Fruit fly (Drosophila melanogaster) whole organism, embryonic: ENCODE measurements around the gene RpL15.
A peak's percentile ranks its signal among the peaks of the same experiment; 100 is the strongest.

Experiments
- CG1024 ChIP-seq: fragments of 200-800 bp; sonication (Bioruptor generic); IDR thresholded peaks from 2 replicates; pipeline ENCODE4 v1.3.6; 2022; ENCODE audit warnings: missing biosample characterization, missing genetic modification characterization
- CG11093 ChIP-seq: fragments of 200-800 bp; sonication (Bioruptor generic); IDR thresholded peaks from 3 replicates; pipeline ENCODE4 v1.3.6; 2022; ENCODE audit warnings: missing biosample characterization, missing genetic modification characterization
- CG12071 ChIP-seq: fragments of 200-800 bp; sonication (Bioruptor generic); optimal IDR thresholded peaks from 3 replicates; lab custom pipeline; 2018; ENCODE audit warnings: missing biosample characterization, mild to moderate bottlenecking, missing genetic modification characterization
- CG12769 ChIP-seq: fragments of 200-800 bp; sonication (Bioruptor generic); optimal IDR thresholded peaks from 2 replicates; lab custom pipeline; 2019; ENCODE audit warnings: missing biosample characterization, mild to moderate bottlenecking, missing genetic modification characterization, moderate library complexity
- CG15479 ChIP-seq: fragments of 200-800 bp; sonication (Bioruptor generic); optimal IDR thresholded peaks from 3 replicates; lab custom pipeline; 2019; ENCODE audit warnings: missing biosample characterization, mild to moderate bottlenecking, missing genetic modification characterization, moderate library complexity
- CG1647 ChIP-seq: fragments of 200-800 bp; sonication (Bioruptor generic); optimal IDR thresholded peaks from 3 replicates; lab custom pipeline; 2016; ENCODE audit warnings: missing biosample characterization, missing genetic modification characterization
- CG17361 ChIP-seq: fragments of 200-800 bp; sonication (Bioruptor generic); IDR thresholded peaks from 3 replicates; pipeline ENCODE4 v1.3.6; 2022; ENCODE audit warnings: missing biosample characterization, missing genetic modification characterization
- CG31441 ChIP-seq: fragments of 200-800 bp; sonication (Bioruptor generic); IDR thresholded peaks from 2 replicates; pipeline ENCODE4 v1.3.6; 2022; ENCODE audit warnings: missing biosample characterization, missing genetic modification characterization
- CG33557 ChIP-seq: fragments of 200-800 bp; sonication (Bioruptor generic); optimal IDR thresholded peaks from 2 replicates; lab custom pipeline; 2019; ENCODE audit warnings: missing biosample characterization, mild to moderate bottlenecking, missing genetic modification characterization, moderate library complexity
- CG3407 ChIP-seq: fragments of 200-800 bp; sonication (Bioruptor generic); optimal IDR thresholded peaks from 2 replicates; lab custom pipeline; 2018; ENCODE audit warnings: missing biosample characterization, mild to moderate bottlenecking, missing genetic modification characterization
- CG4820 ChIP-seq: fragments of 200-800 bp; sonication (Bioruptor generic); optimal IDR thresholded peaks from 3 replicates; lab custom pipeline; 2016; ENCODE audit warnings: missing biosample characterization, missing genetic modification characterization
- CG6683 ChIP-seq: fragments of 200-800 bp; sonication (Bioruptor generic); optimal IDR thresholded peaks from 2 replicates; lab custom pipeline; 2017; ENCODE audit warnings: missing biosample characterization, mild to moderate bottlenecking, missing genetic modification characterization, missing genetic modification reagents
- CG6813 ChIP-seq: fragments of 200-800 bp; sonication (Bioruptor generic); optimal IDR thresholded peaks from 2 replicates; lab custom pipeline; 2017; ENCODE audit warnings: missing biosample characterization, missing genetic modification characterization, mild to moderate bottlenecking, moderate library complexity, missing genetic modification reagents
- CG7745 ChIP-seq: fragments of 200-800 bp; sonication (Bioruptor generic); optimal IDR thresholded peaks from 2 replicates; lab custom pipeline; 2018; ENCODE audit warnings: missing biosample characterization, mild to moderate bottlenecking, missing genetic modification characterization, moderate library complexity
- CG9609 ChIP-seq: fragments of 200-800 bp; sonication (Bioruptor generic); optimal IDR thresholded peaks from 3 replicates; lab custom pipeline; 2016; ENCODE audit warnings: missing biosample characterization, missing genetic modification characterization
- CG9817 ChIP-seq: fragments of 200-800 bp; sonication (Bioruptor generic); optimal IDR thresholded peaks from 2 replicates; lab custom pipeline; 2018; ENCODE audit warnings: missing biosample characterization, mild to moderate bottlenecking, missing genetic modification characterization, moderate library complexity
- CG9876 ChIP-seq: fragments of 200-800 bp; sonication (Bioruptor generic); optimal IDR thresholded peaks from 2 replicates; lab custom pipeline; 2016; ENCODE audit warnings: missing biosample characterization, missing genetic modification characterization
- Dek ChIP-seq: fragments of 200-800 bp; sonication (Bioruptor generic); optimal IDR thresholded peaks from 3 replicates; lab custom pipeline; 2019; ENCODE audit warnings: missing biosample characterization, mild to moderate bottlenecking, missing genetic modification characterization, moderate library complexity
- Dll ChIP-seq: fragments of 200-800 bp; sonication (Bioruptor generic); IDR thresholded peaks from 4 replicates; pipeline ENCODE4 v1.3.6; 2022; ENCODE audit warnings: missing biosample characterization, missing genetic modification characterization; ENCODE audit not compliant: partially characterized antibody
- Doc2 ChIP-seq: fragments of 200-800 bp; sonication (Bioruptor generic); IDR thresholded peaks from 2 replicates; pipeline ENCODE4 v1.3.6; 2022; ENCODE audit warnings: missing biosample characterization, missing genetic modification characterization
- H15 ChIP-seq: fragments of 200-800 bp; sonication (Bioruptor generic); IDR thresholded peaks from 3 replicates; pipeline ENCODE4 v1.3.6; 2022; ENCODE audit warnings: missing biosample characterization, missing genetic modification characterization
- HmgZ ChIP-seq: fragments of 200-800 bp; sonication (Bioruptor generic); optimal IDR thresholded peaks from 2 replicates; lab custom pipeline; 2018; ENCODE audit warnings: missing biosample characterization, mild to moderate bottlenecking, missing genetic modification characterization
- Hr39 ChIP-seq: fragments of >200 bp; optimal IDR thresholded peaks from 2 replicates; lab custom pipeline; 2017
- Lhr ChIP-seq: fragments of 200-800 bp; sonication (Bioruptor generic); optimal IDR thresholded peaks from 3 replicates; lab custom pipeline; 2017; ENCODE audit warnings: mild to moderate bottlenecking, missing biosample characterization, missing genetic modification reagents, missing genetic modification characterization
- Med ChIP-seq: fragments of 200-800 bp; sonication (Bioruptor generic); peaks from one replicate; lab custom pipeline; 2016; ENCODE audit warnings: missing biosample characterization, missing genetic modification characterization, mild to moderate bottlenecking, inconsistent platforms, moderate library complexity
- Meics ChIP-seq: fragments of 200-800 bp; sonication (Bioruptor generic); optimal IDR thresholded peaks from 2 replicates; lab custom pipeline; 2017; ENCODE audit warnings: missing biosample characterization, mild to moderate bottlenecking, missing genetic modification characterization
- Nf-YA ChIP-seq: fragments of 200-800 bp; sonication (Bioruptor generic); IDR thresholded peaks from 2 replicates; pipeline ENCODE4 v1.3.6; 2022; ENCODE audit warnings: missing biosample characterization, missing genetic modification characterization
- Spps ChIP-seq: fragments of 200-800 bp; sonication (Bioruptor generic); optimal IDR thresholded peaks from 2 replicates; lab custom pipeline; 2018; ENCODE audit warnings: missing biosample characterization, mild to moderate bottlenecking, missing genetic modification characterization
- Sry-δ ChIP-seq: fragments of 200-800 bp; sonication (Bioruptor generic); optimal IDR thresholded peaks from 2 replicates; lab custom pipeline; 2016; ENCODE audit warnings: missing biosample characterization, missing genetic modification characterization
- amos ChIP-seq: fragments of 200-800 bp; sonication (Bioruptor generic); IDR thresholded peaks from 2 replicates; pipeline ENCODE4 v1.3.6; 2022; ENCODE audit warnings: missing biosample characterization, missing genetic modification characterization; ENCODE audit not compliant: partially characterized antibody
- ap ChIP-seq: fragments of 200-800 bp; sonication (Bioruptor generic); IDR thresholded peaks from 2 replicates; pipeline ENCODE4 v1.3.6; 2022; ENCODE audit warnings: missing biosample characterization, missing genetic modification characterization
- ash1 ChIP-seq: fragments of 200-800 bp; sonication (Bioruptor generic); optimal IDR thresholded peaks from 2 replicates; lab custom pipeline; 2018; ENCODE audit warnings: missing biosample characterization, mild to moderate bottlenecking, missing genetic modification characterization
- bowl ChIP-seq: fragments of 200-800 bp; sonication (Bioruptor generic); IDR thresholded peaks from 2 replicates; pipeline ENCODE4 v1.3.6; 2022; ENCODE audit warnings: missing biosample characterization, missing genetic modification characterization
- cato ChIP-seq: fragments of 200-800 bp; sonication (Bioruptor generic); optimal IDR thresholded peaks from 2 replicates; lab custom pipeline; 2016; ENCODE audit warnings: missing biosample characterization, missing genetic modification characterization, borderline replicate concordance
- dm ChIP-seq: fragments of 200-800 bp; sonication (Bioruptor generic); optimal IDR thresholded peaks from 3 replicates; lab custom pipeline; 2016; ENCODE audit warnings: missing biosample characterization, missing genetic modification characterization
- fd102C ChIP-seq: fragments of 200-800 bp; sonication (Bioruptor generic); optimal IDR thresholded peaks from 2 replicates; lab custom pipeline; 2018; ENCODE audit warnings: missing biosample characterization, mild to moderate bottlenecking, missing genetic modification characterization, moderate library complexity
- gfzf ChIP-seq: fragments of 200-800 bp; sonication (Bioruptor generic); optimal IDR thresholded peaks from 2 replicates; lab custom pipeline; 2016; ENCODE audit warnings: missing biosample characterization, mild to moderate bottlenecking, missing genetic modification characterization, moderate library complexity
- ind ChIP-seq: fragments of 200-800 bp; sonication (Bioruptor generic); optimal IDR thresholded peaks from 3 replicates; lab custom pipeline; 2016; ENCODE audit warnings: missing biosample characterization, missing genetic modification characterization
- jing ChIP-seq: fragments of 200-800 bp; sonication (Bioruptor generic); optimal IDR thresholded peaks from 2 replicates; lab custom pipeline; 2018; ENCODE audit warnings: missing biosample characterization, mild to moderate bottlenecking, missing genetic modification characterization
- mam ChIP-seq: fragments of 200-800 bp; sonication (Bioruptor generic); optimal IDR thresholded peaks from 3 replicates; lab custom pipeline; 2016; ENCODE audit warnings: missing biosample characterization, missing genetic modification characterization
- nau ChIP-seq: fragments of 200-800 bp; sonication (Bioruptor generic); optimal IDR thresholded peaks from 3 replicates; lab custom pipeline; 2017; ENCODE audit warnings: missing biosample characterization, mild to moderate bottlenecking, missing genetic modification characterization, missing genetic modification reagents
- nerfin-2 ChIP-seq: fragments of 200-800 bp; sonication (Bioruptor generic); IDR thresholded peaks from 2 replicates; pipeline ENCODE4 v1.3.6; 2022; ENCODE audit warnings: missing biosample characterization, missing genetic modification characterization; ENCODE audit not compliant: partially characterized antibody
- peb ChIP-seq: fragments of 200-800 bp; sonication (Bioruptor generic); IDR thresholded peaks from 2 replicates; pipeline ENCODE4 v1.3.6; 2022; ENCODE audit warnings: missing biosample characterization, missing genetic modification characterization
- pho ChIP-seq: fragments of 200-800 bp; sonication (Bioruptor generic); optimal IDR thresholded peaks from 2 replicates; lab custom pipeline; 2016; ENCODE audit warnings: missing biosample characterization, missing genetic modification characterization
- ranshi ChIP-seq: fragments of 200-800 bp; sonication (Bioruptor generic); IDR thresholded peaks from 2 replicates; pipeline ENCODE4 v1.3.6; 2022; ENCODE audit warnings: missing biosample characterization, missing genetic modification characterization
- sna ChIP-seq: fragments of 200-800 bp; sonication (Bioruptor generic); IDR thresholded peaks from 2 replicates; pipeline ENCODE4 v1.3.6; 2022; ENCODE audit warnings: missing biosample characterization, missing genetic modification characterization; ENCODE audit not compliant: partially characterized antibody
- so ChIP-seq: fragments of 200-800 bp; sonication (Bioruptor generic); IDR thresholded peaks from 3 replicates; pipeline ENCODE4 v1.3.6; 2022; ENCODE audit warnings: missing biosample characterization, missing genetic modification characterization
- sob ChIP-seq: fragments of 200-800 bp; sonication (Bioruptor generic); IDR thresholded peaks from 2 replicates; pipeline ENCODE4 v1.3.6; 2022; ENCODE audit warnings: missing biosample characterization, missing genetic modification characterization
- tio ChIP-seq: fragments of 200-800 bp; sonication (Bioruptor generic); optimal IDR thresholded peaks from 2 replicates; lab custom pipeline; 2017; ENCODE audit warnings: missing biosample characterization, missing genetic modification characterization, inconsistent platforms
- twi ChIP-seq: fragments of 200-800 bp; optimal IDR thresholded peaks from 2 replicates; lab custom pipeline; 2019; ENCODE audit warnings: missing biosample characterization, mild to moderate bottlenecking, missing genetic modification characterization, moderate library complexity

RpL15 gene

dm6 chr3L:27267060-27267805 lies at the start of gene RpL15 (continued):
- TF ChIP-seq Spps (tag; lab: Kevin White, UChicago) (no peak), Meics (GFP tag; lab: Kevin White, UChicago) (peak; percentile 28), CG33557 (GFP tag; lab: Kevin White, UChicago) (no peak), Doc2 (GFP tag; lab: Robert Waterston, UW) (no peak), CG6683 (GFP tag; lab: Kevin White, UChicago) (no peak), peb (GFP tag; lab: Robert Waterston, UW) (no peak), ind (peak; percentile 4), CG11093 (GFP tag; lab: Robert Waterston, UW) (no peak), sna (no peak), CG9817 (peak; percentile 46), Dll (GFP tag; lab: Robert Waterston, UW) (no peak), nau (GFP tag; lab: Kevin White, UChicago) (no peak), Lhr (GFP tag; lab: Kevin White, UChicago) (peak; percentile 74), pho (GFP tag; lab: Kevin White, UChicago) (peak; percentile 43), CG9876 (GFP tag; lab: Kevin White, UChicago) (peak; percentile 43), sob (GFP tag; lab: Robert Waterston, UW) (no peak), CG12071 (GFP tag; lab: Kevin White, UChicago) (no peak), dm (GFP tag; lab: Kevin White, UChicago) (peak; percentile 14), CG1024 (GFP tag; lab: Robert Waterston, UW) (peak; percentile 100), CG7745 (tag; lab: Kevin White, UChicago) (no peak), CG12769 (tag; lab: Kevin White, UChicago) (peak; percentile 11), so (GFP tag; lab: Robert Waterston, UW) (no peak), amos (GFP tag; lab: Robert Waterston, UW) (no peak), bowl (GFP tag; lab: Robert Waterston, UW) (no peak), cato (GFP tag; lab: Kevin White, UChicago) (no peak), ap (GFP tag; lab: Robert Waterston, UW) (0 out of 2 replicates have a peak, but pooled peaks have one; percentile 20), Med (no peak), H15 (GFP tag; lab: Robert Waterston, UW) (no peak), nerfin-2 (GFP tag; lab: Robert Waterston, UW) (no peak), Dek (tag; lab: Kevin White, UChicago) (no peak), CG1647 (GFP tag; lab: Kevin White, UChicago) (no peak), CG6813 (GFP tag; lab: Kevin White, UChicago) (no peak), CG4820 (GFP tag; lab: Kevin White, UChicago) (no peak), ash1 (GFP tag; lab: Kevin White, UChicago) (no peak), jing (GFP tag; lab: Kevin White, UChicago) (no peak), twi (tag; lab: Kevin White, UChicago) (peak; percentile 13), Sry-δ (peak; percentile 36), tio (GFP tag; lab: Kevin White, UChicago) (no peak), CG9609 (no peak), Hr39 (no peak), mam (GFP tag; lab: Kevin White, UChicago) (no peak), Nf-YA (no peak), HmgZ (tag; lab: Kevin White, UChicago) (no peak), CG15479 (GFP tag; lab: Kevin White, UChicago) (no peak), CG17361 (GFP tag; lab: Robert Waterston, UW) (peak; percentile 61; the same call in 2 of the 3 replicates), fd102C (no peak), CG31441 (peak; percentile 22; the same call in 1 of the 2 replicates), gfzf (GFP tag; lab: Kevin White, UChicago) (peak; percentile 7), ranshi (GFP tag; lab: Robert Waterston, UW) (no peak), CG3407 (no peak)
